Fruit fly (Drosophila melanogaster) whole organism, prepupa: ENCODE data around the gene idc.

Source experiments
- Blimp-1 ChIP-seq: fragments of 200-800 bp; sonication (Bioruptor generic); optimal IDR thresholded peaks from 3 replicates; lab custom pipeline; 2017; ENCODE audit warnings: missing biosample characterization, missing genetic modification characterization, mild to moderate bottlenecking, moderate library complexity, missing genetic modification reagents
- CG11762 ChIP-seq: fragments of 200-800 bp; sonication (Bioruptor generic); optimal IDR thresholded peaks from 3 replicates; lab custom pipeline; 2016; ENCODE audit warnings: missing biosample characterization, missing genetic modification characterization; ENCODE audit not compliant: insufficient read depth
- CG15336 ChIP-seq: fragments of 200-800 bp; sonication (Bioruptor generic); IDR thresholded peaks from 2 replicates; pipeline ENCODE4 v1.3.6; 2022; ENCODE audit warnings: missing biosample characterization, missing genetic modification characterization
- CG16779 ChIP-seq: fragments of 200-800 bp; sonication (Bioruptor generic); optimal IDR thresholded peaks from 3 replicates; lab custom pipeline; 2017; ENCODE audit warnings: missing biosample characterization, mild to moderate bottlenecking, missing genetic modification characterization
- CG3032 ChIP-seq: fragments of 200-800 bp; optimal IDR thresholded peaks from 2 replicates; lab custom pipeline; 2019; ENCODE audit warnings: missing biosample characterization, mild to moderate bottlenecking, missing genetic modification characterization, moderate library complexity
- CG31627 ChIP-seq: fragments of 200-800 bp; sonication (Bioruptor generic); optimal IDR thresholded peaks from 3 replicates; lab custom pipeline; 2016; ENCODE audit warnings: missing biosample characterization, missing genetic modification characterization
- CG3919 ChIP-seq: fragments of 200-800 bp; sonication (Bioruptor generic); optimal IDR thresholded peaks from 3 replicates; lab custom pipeline; 2016; ENCODE audit warnings: missing biosample characterization, missing genetic modification characterization
- CG4318 ChIP-seq: fragments of 200-800 bp; sonication (Bioruptor generic); optimal IDR thresholded peaks from 3 replicates; lab custom pipeline; 2017; ENCODE audit warnings: missing biosample characterization, mild to moderate bottlenecking, missing genetic modification characterization
- CG6163 ChIP-seq: fragments of 200-800 bp; sonication (Bioruptor generic); IDR thresholded peaks from 3 replicates; pipeline ENCODE4 v1.3.6; 2022; ENCODE audit warnings: missing biosample characterization, missing genetic modification characterization
- CG6276 ChIP-seq: fragments of 200-800 bp; sonication (Bioruptor generic); optimal IDR thresholded peaks from 2 replicates; lab custom pipeline; 2017; ENCODE audit warnings: missing biosample characterization, mild to moderate bottlenecking, missing genetic modification characterization
- CG6808 ChIP-seq: fragments of 200-800 bp; sonication (Bioruptor generic); optimal IDR thresholded peaks from 3 replicates; lab custom pipeline; 2017; ENCODE audit warnings: missing biosample characterization, missing genetic modification characterization, mild to moderate bottlenecking, moderate library complexity, missing genetic modification reagents
- CG7368 ChIP-seq: fragments of 200-800 bp; sonication (Bioruptor generic); optimal IDR thresholded peaks from 3 replicates; lab custom pipeline; 2016; ENCODE audit warnings: missing biosample characterization, missing genetic modification characterization
- CG8319 ChIP-seq: fragments of 200-800 bp; sonication (Bioruptor generic); optimal IDR thresholded peaks from 3 replicates; lab custom pipeline; 2016; ENCODE audit warnings: missing biosample characterization, missing genetic modification characterization
- CG8632 ChIP-seq: fragments of 200-800 bp; sonication (Bioruptor generic); optimal IDR thresholded peaks from 3 replicates; lab custom pipeline; 2016; ENCODE audit warnings: missing biosample characterization, missing genetic modification characterization
- CG9139 ChIP-seq: fragments of 200-800 bp; sonication (Bioruptor generic); optimal IDR thresholded peaks from 3 replicates; lab custom pipeline; 2017; ENCODE audit warnings: missing biosample characterization, mild to moderate bottlenecking, missing genetic modification characterization
- Eip78C ChIP-seq: fragments of 200-800 bp; sonication (Bioruptor generic); peaks from one replicate; lab custom pipeline; 2016; ENCODE audit warnings: missing biosample characterization, missing genetic modification characterization
- Ets21C ChIP-seq: fragments of 200-800 bp; sonication (Bioruptor generic); optimal IDR thresholded peaks from 3 replicates; lab custom pipeline; 2016; ENCODE audit warnings: missing biosample characterization, missing genetic modification characterization
- Ets96B ChIP-seq: fragments of 200-800 bp; optimal IDR thresholded peaks from 2 replicates; lab custom pipeline; 2019; ENCODE audit warnings: missing biosample characterization, mild to moderate bottlenecking, missing genetic modification characterization, moderate library complexity
- Gug ChIP-seq: fragments of 200-800 bp; sonication (Bioruptor generic); IDR thresholded peaks from 2 replicates; pipeline ENCODE4 v1.3.6; 2022; ENCODE audit warnings: missing biosample characterization, missing genetic modification characterization
- Hr4 ChIP-seq: fragments of 200-800 bp; sonication (Bioruptor generic); optimal IDR thresholded peaks from 3 replicates; lab custom pipeline; 2016; ENCODE audit warnings: missing biosample characterization, missing genetic modification characterization
- Lpt ChIP-seq: fragments of 200-800 bp; sonication (Bioruptor generic); optimal IDR thresholded peaks from 3 replicates; lab custom pipeline; 2016; ENCODE audit warnings: missing biosample characterization, missing genetic modification characterization
- Met ChIP-seq: fragments of 200-800 bp; sonication (Bioruptor generic); optimal IDR thresholded peaks from 3 replicates; lab custom pipeline; 2016; ENCODE audit warnings: missing biosample characterization, missing genetic modification characterization
- Sox14 ChIP-seq: fragments of 200-800 bp; sonication (Bioruptor generic); optimal IDR thresholded peaks from 3 replicates; lab custom pipeline; 2016; ENCODE audit warnings: missing biosample characterization, missing genetic modification characterization
- Sox15 ChIP-seq: fragments of 200-800 bp; sonication (Bioruptor generic); optimal IDR thresholded peaks from 3 replicates; lab custom pipeline; 2016; ENCODE audit warnings: missing biosample characterization, missing genetic modification characterization
- acj6 ChIP-seq: fragments of 200-800 bp; sonication (Bioruptor generic); optimal IDR thresholded peaks from 3 replicates; lab custom pipeline; 2016; ENCODE audit warnings: missing biosample characterization, missing genetic modification characterization
- cyc ChIP-seq: fragments of 200-800 bp; sonication (Bioruptor generic); optimal IDR thresholded peaks from 3 replicates; lab custom pipeline; 2016; ENCODE audit warnings: missing biosample characterization, missing genetic modification characterization
- dac ChIP-seq: fragments of 200-800 bp; sonication (Bioruptor generic); optimal IDR thresholded peaks from 2 replicates; lab custom pipeline; 2017; ENCODE audit warnings: missing biosample characterization, mild to moderate bottlenecking, missing genetic modification characterization
- eg ChIP-seq: fragments of 200-800 bp; sonication (Bioruptor generic); IDR thresholded peaks from 3 replicates; pipeline ENCODE4 v1.3.6; 2022; ENCODE audit warnings: missing biosample characterization, missing genetic modification characterization
- esn ChIP-seq: fragments of 200-800 bp; sonication (Bioruptor generic); optimal IDR thresholded peaks from 2 replicates; lab custom pipeline; 2016; ENCODE audit warnings: missing biosample characterization, mild to moderate bottlenecking, missing genetic modification characterization, moderate library complexity
- fd59A ChIP-seq: fragments of 200-800 bp; sonication (Bioruptor generic); optimal IDR thresholded peaks from 2 replicates; lab custom pipeline; 2017; ENCODE audit warnings: missing biosample characterization, mild to moderate bottlenecking, missing genetic modification characterization, missing genetic modification reagents
- fd85E ChIP-seq: fragments of 200-800 bp; sonication (Bioruptor generic); optimal IDR thresholded peaks from 3 replicates; lab custom pipeline; 2016; ENCODE audit warnings: missing biosample characterization, missing genetic modification characterization
- lz ChIP-seq: fragments of 200-800 bp; sonication (Bioruptor generic); optimal IDR thresholded peaks from 3 replicates; lab custom pipeline; 2016; ENCODE audit warnings: missing biosample characterization, missing genetic modification characterization
- net ChIP-seq: fragments of 200-800 bp; sonication (Bioruptor generic); optimal IDR thresholded peaks from 3 replicates; lab custom pipeline; 2016; ENCODE audit warnings: missing biosample characterization, missing genetic modification characterization
- spab ChIP-seq: fragments of 200-800 bp; sonication (Bioruptor generic); optimal IDR thresholded peaks from 2 replicates; lab custom pipeline; 2017; ENCODE audit warnings: missing biosample characterization, mild to moderate bottlenecking, missing genetic modification characterization, missing genetic modification reagents
- ss ChIP-seq, 2 experiments: fragments of 200-800 bp; sonication (Bioruptor generic); optimal IDR thresholded peaks; 2 replicates in 1 of 2; 3 replicates in 1 of 2; lab custom pipeline; 2017 to 2018; ENCODE audit warnings: mild to moderate bottlenecking in 2 of 2, missing biosample characterization in 2 of 2, missing genetic modification characterization in 2 of 2, moderate library complexity in 1 of 2
- svp ChIP-seq: fragments of 200-800 bp; sonication (Bioruptor generic); peaks from one replicate; lab custom pipeline; 2016; ENCODE audit warnings: missing biosample characterization, missing genetic modification characterization
- vri ChIP-seq: fragments of 200-800 bp; sonication (Bioruptor generic); optimal IDR thresholded peaks from 3 replicates; lab custom pipeline; 2016; ENCODE audit warnings: missing biosample characterization, mild to moderate bottlenecking, missing genetic modification characterization

Gene idc

dm6 chr3R:20001595-20001997 lies 30.0 kb upstream of the idc start (continued):
- TF ChIP-seq Ets21C (GFP tag; lab: Kevin White, UChicago), result peak; percentile 38
- TF ChIP-seq CG4318, result peak; percentile 23
- TF ChIP-seq CG16779 (tag; lab: Kevin White, UChicago), result no peak
- TF ChIP-seq fd85E (GFP tag; lab: Kevin White, UChicago), result no peak
- no peak for TF ChIP-seq Lpt (GFP tag; lab: Kevin White, UChicago)
- peak; percentile 16 for TF ChIP-seq spab (GFP tag; lab: Kevin White, UChicago)
- no peak for TF ChIP-seq CG8319 (GFP tag; lab: Kevin White, UChicago)
- peak; percentile 41 for TF ChIP-seq acj6
- TF ChIP-seq Blimp-1 (GFP tag; lab: Kevin White, UChicago), result no peak
- peak; percentile 59 for TF ChIP-seq CG31627
- peak; percentile 71 for TF ChIP-seq esn (GFP tag; lab: Kevin White, UChicago)
- TF ChIP-seq CG8632 (GFP tag; lab: Kevin White, UChicago), result peak; percentile 37
- peak; percentile 43 for TF ChIP-seq CG6808
- TF ChIP-seq CG11762 (GFP tag; lab: Kevin White, UChicago), result no peak
- TF ChIP-seq Gug, result no peak
- TF ChIP-seq Sox15 (GFP tag; lab: Kevin White, UChicago), result peak; percentile 44
- TF ChIP-seq svp (GFP tag; lab: Kevin White, UChicago), result peak; percentile 79
- TF ChIP-seq lz, result peak; percentile 49
- peak; percentile 53 for TF ChIP-seq cyc (GFP tag; lab: Kevin White, UChicago)
- TF ChIP-seq fd59A, result peak; percentile 23
- TF ChIP-seq vri (GFP tag; lab: Kevin White, UChicago), result no peak
- TF ChIP-seq, all 60 proteins: peak for 38

dm6 chr3R:20004697-20005096 lies 26.9 kb upstream of the idc start:
- TF ChIP-seq Eip78C (GFP tag; lab: Kevin White, UChicago) (no peak), CG3919 (GFP tag; lab: Kevin White, UChicago) (no peak), net (GFP tag; lab: Kevin White, UChicago) (no peak), cyc (GFP tag; lab: Kevin White, UChicago) (no peak), Ets21C (GFP tag; lab: Kevin White, UChicago) (no peak), Met (no peak), CG11762 (GFP tag; lab: Kevin White, UChicago) (no peak)

- TF ChIP-seq CG6163 (GFP tag; lab: Robert Waterston, UW) (no peak), lz (no peak), CG3032 (tag; lab: Kevin White, UChicago) (no peak), Lpt (GFP tag; lab: Kevin White, UChicago) (no peak), eg (GFP tag; lab: Robert Waterston, UW) (no peak), CG6808 (no peak), dac (no peak), CG7368 (GFP tag; lab: Kevin White, UChicago) (no peak), Met (no peak), spab (GFP tag; lab: Kevin White, UChicago) (no peak), ss (GFP tag; optimal IDR thresholded peaks at IDR 0.05; lab: Kevin White, UChicago) (no peak), Hr4 (GFP tag; lab: Kevin White, UChicago) (no peak)
Observed at dm6 chr3R:20006617-20007016, 25.0 kb upstream of the idc start.

- TF ChIP-seq Sox14 (GFP tag; lab: Kevin White, UChicago) (peak; percentile 5), net (GFP tag; lab: Kevin White, UChicago) (peak; percentile 12), CG6276 (peak; percentile 39), CG9139 (GFP tag; lab: Kevin White, UChicago) (peak; percentile 16), CG4318 (no peak), CG6808 (peak; percentile 42), CG16779 (tag; lab: Kevin White, UChicago) (peak; percentile 39), Ets96B (tag; lab: Kevin White, UChicago) (peak; percentile 22), CG15336 (GFP tag; lab: Robert Waterston, UW) (no peak), svp (GFP tag; lab: Kevin White, UChicago) (peak; percentile 18), CG8632 (GFP tag; lab: Kevin White, UChicago) (no peak), ss (GFP tag; optimal IDR thresholded peaks at IDR 0.05; lab: Kevin White, UChicago) (peak; percentile 3 to 52)
Observed at dm6 chr3R:20007399-20008285, 24.0 kb upstream of the idc start.
